Worm (Caenorhabditis elegans): ENCODE measurements around the gene nhr-130.

nhr-130 gene

DNA sequence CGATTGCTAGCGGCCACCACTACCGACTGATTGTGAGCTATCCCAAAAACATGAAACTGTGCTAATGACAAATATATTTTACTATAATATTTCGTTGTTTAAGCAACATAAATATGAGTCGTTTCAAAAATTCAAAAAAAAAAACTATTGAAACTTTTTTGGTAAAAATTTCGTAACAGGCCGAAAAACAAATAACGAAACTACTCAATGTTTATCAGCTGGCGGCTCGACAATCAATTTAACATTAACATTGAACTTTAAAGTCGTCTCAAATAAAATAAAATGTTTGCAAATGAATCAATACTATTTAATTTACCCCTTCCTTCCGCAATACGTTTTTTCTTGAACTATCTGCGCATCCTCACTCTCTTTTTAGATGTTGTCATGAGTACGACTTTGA is 25.3 kb downstream of the nhr-130 start:
- TF ChIP-seq peb-1 (tag; optimal IDR thresholded peaks at IDR 0.05) (no peak), R02D3.7 (tag; optimal IDR thresholded peaks at IDR 0.05) (no peak), nhr-12 (tag; optimal IDR thresholded peaks at IDR 0.05) (no peak), nhr-77 (tag; optimal IDR thresholded peaks at IDR 0.05) (no peak), blmp-1 (tag; optimal IDR thresholded peaks at IDR 0.05; ENCODE audit: insufficient read depth) (no peak)

DNA sequence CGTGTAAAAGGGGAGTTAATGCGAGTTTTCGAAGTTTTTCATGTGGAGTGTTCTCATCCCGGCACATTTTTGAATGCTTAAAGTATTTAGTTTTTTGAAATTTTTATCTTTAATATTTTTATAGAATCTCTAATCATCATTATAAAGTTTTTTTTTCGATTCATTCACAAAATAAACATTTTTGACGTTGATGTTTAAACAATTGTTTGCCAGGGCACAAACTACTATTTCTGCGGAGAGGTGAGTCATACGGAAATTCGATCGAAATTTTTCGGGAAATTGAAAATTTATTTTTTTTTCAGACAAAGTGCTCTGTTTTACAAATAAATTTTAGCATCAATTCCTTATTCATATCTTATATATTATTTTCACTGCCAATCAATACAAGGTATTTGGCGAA is 29.6 kb downstream of the nhr-130 start, which contains the start of gene nhr-98:
Gene nhr-98 (plus strand): TSS at position 301 of the 400 bp plus-strand sequence.
- TF ChIP-seq lin-39 (tag; optimal IDR thresholded peaks at IDR 0.05) (no peak), C34F6.9 (tag; optimal IDR thresholded peaks at IDR 0.05) (no peak), mdl-1 (tag; optimal IDR thresholded peaks at IDR 0.05) (no peak), nhr-77 (tag; optimal IDR thresholded peaks at IDR 0.05) (no peak), lsy-2 (tag; optimal IDR thresholded peaks at IDR 0.05) (no peak), lin-11 (tag; optimal IDR thresholded peaks at IDR 0.05) (no peak)

DNA sequence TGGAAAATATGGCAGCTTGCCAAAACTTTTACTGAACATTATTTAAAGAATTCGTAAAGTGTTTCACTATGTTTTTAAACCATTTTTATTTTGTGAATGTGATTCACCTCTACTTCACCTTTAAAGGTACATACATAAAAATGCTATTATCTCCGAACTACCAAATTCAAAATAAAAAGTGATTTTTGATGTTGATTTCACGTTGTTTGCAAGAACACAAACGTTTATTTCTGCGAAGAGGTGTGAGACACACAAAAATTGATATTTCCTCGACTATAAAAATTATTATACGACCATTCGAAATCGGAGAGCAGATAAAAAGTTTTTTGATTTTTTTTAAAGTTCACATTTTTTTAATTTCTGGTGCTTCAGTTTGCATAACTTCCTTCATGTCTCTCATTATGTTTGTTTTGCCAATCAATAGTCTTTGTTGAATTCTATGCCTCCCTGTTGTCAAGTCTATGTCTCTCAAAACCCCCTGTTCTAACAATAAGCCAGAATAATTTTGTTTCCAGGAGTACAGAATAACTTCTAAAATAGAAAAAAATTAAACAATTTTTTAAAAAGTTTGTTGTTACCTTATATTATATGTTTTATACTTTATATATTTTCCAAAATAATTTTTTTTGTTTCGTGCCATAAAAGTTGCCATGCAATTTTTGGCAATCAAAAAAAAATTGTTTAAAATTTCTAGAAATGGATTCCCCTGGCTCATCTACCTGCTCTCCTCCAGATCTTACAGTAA is 32.2 kb downstream of the nhr-130 start, which contains the start of gene nhr-123:
Gene nhr-123 (plus strand): TSS at position 695 of the 745 bp plus-strand sequence.
- TF ChIP-seq fos-1 (tag; optimal IDR thresholded peaks at IDR 0.05) (peak; percentile 41), alr-1 (tag; optimal IDR thresholded peaks at IDR 0.05) (no peak)

DNA sequence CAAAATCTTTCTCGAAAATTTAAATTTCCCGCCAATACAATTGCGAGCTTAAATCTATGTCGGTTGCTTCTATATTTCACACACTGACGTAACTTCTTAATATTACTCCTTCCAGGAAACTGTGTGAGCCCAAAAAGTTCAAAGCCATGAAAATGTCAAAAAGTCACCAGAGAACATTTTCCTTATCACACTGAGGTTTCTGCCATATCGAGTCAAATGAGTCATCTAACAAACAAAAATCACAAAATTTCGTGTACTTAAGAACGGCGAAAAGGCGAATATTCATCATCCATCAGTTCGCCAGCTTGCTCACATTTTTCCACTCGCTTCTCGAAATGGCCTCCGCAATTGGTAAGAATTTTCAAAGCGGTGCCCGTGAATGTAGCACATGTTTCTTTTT is 33.5 kb downstream of the nhr-130 start, which contains the start of gene M02H5.8:
Gene M02H5.8 (plus strand): TSS at position 297 of the 400 bp plus-strand sequence.
- TF ChIP-seq fos-1 (tag; optimal IDR thresholded peaks at IDR 0.05) (peak; percentile 95), ztf-1 (GFP tag; conservative IDR thresholded peaks at IDR 0.05) (no peak)

DNA sequence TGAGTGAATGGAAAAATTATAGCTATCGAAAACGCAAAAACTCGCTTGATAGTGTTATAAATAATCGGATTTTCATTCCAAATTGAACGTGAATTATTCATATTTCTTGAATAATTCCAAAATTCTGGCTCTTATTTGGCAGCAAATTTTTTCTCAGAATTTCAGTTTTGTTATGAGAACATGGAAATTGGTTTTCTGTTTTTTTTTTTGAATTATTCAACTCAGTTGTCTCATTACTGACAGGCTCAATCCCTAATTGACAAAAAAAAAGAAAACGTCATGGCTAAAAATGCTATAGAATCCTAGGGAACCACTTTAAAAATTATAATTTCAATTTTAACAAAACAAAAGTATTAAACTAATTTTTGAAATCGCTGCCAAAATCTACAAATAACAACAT is 34.0 kb downstream of the nhr-130 start, which contains the start of gene srh-35:
Gene srh-35 (minus strand): TSS at position 101 of the 400 bp plus-strand sequence.
- no peak for TF ChIP-seq ama-1 (optimal IDR thresholded peaks at IDR 0.05)
- no peak for TF ChIP-seq peb-1 (tag; optimal IDR thresholded peaks at IDR 0.05)
- no peak for TF ChIP-seq nhr-12 (tag; optimal IDR thresholded peaks at IDR 0.05)
- no peak for TF ChIP-seq F13H6.1 (tag; optimal IDR thresholded peaks at IDR 0.05)
- TF ChIP-seq nhr-129 (tag; optimal IDR thresholded peaks at IDR 0.05), result no peak
- no peak for TF ChIP-seq egl-27 (tag; optimal IDR thresholded peaks at IDR 0.05)
- TF ChIP-seq nhr-77 (tag; optimal IDR thresholded peaks at IDR 0.05), result no peak
- no peak for TF ChIP-seq crh-2 (tag; optimal IDR thresholded peaks at IDR 0.05)
- TF ChIP-seq unc-39 (tag; optimal IDR thresholded peaks at IDR 0.05), result no peak
- no peak for TF ChIP-seq sma-9 (GFP tag; optimal IDR thresholded peaks at IDR 0.05)
- no peak for TF ChIP-seq sma-9 (tag; optimal IDR thresholded peaks at IDR 0.05)
- no peak for TF ChIP-seq elt-1 (tag; optimal IDR thresholded peaks at IDR 0.05)
- no peak for TF ChIP-seq Y55F3AM.14 (GFP tag; optimal IDR thresholded peaks at IDR 0.05)
- no peak for TF ChIP-seq mab-5 (tag; optimal IDR thresholded peaks at IDR 0.05)
- no peak for TF ChIP-seq unc-55 (GFP tag; optimal IDR thresholded peaks at IDR 0.05)
- no peak for TF ChIP-seq sem-4 (tag; optimal IDR thresholded peaks at IDR 0.05)
- no peak for TF ChIP-seq C34F6.9 (tag; optimal IDR thresholded peaks at IDR 0.05)

DNA sequence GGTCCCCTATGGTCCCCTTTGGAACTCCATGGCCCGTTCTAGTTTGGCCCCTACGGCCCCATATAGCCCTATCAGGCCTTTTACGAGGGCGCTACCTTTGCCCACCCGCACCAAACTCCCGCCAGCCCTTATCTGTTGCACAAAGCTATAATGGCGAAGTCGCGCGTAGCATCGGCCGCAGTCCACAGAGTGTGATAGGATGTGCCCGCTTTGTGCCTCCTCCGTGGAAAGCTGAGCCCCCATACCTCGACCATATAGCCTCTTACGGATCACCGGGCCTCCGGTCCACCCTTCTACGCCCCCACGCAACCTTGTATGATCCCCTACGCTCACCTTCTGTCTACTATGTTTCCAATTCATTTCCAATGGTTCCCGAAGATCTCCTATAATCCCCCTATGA is 36.2 kb downstream of the nhr-130 start:
- TF ChIP-seq egl-27 (tag; optimal IDR thresholded peaks at IDR 0.05), result no peak
- no peak for TF ChIP-seq lin-13 (GFP tag; optimal IDR thresholded peaks at IDR 0.05)
- TF ChIP-seq nhr-21 (tag; optimal IDR thresholded peaks at IDR 0.05), result no peak
- TF ChIP-seq C34F6.9 (tag; optimal IDR thresholded peaks at IDR 0.05), result no peak
- no peak for TF ChIP-seq unc-55 (GFP tag; optimal IDR thresholded peaks at IDR 0.05)
- no peak for TF ChIP-seq zag-1 (tag; optimal IDR thresholded peaks at IDR 0.05)
- no peak for TF ChIP-seq mbf-1 (tag; optimal IDR thresholded peaks at IDR 0.05)
- no peak for TF ChIP-seq lin-39 (tag; optimal IDR thresholded peaks at IDR 0.05)
- no peak for TF ChIP-seq nhr-6 (tag; optimal IDR thresholded peaks at IDR 0.05)
- no peak for TF ChIP-seq fos-1 (tag; optimal IDR thresholded peaks at IDR 0.05)
- TF ChIP-seq sma-9 (GFP tag; optimal IDR thresholded peaks at IDR 0.05), result no peak
- no peak for TF ChIP-seq sma-9 (tag; optimal IDR thresholded peaks at IDR 0.05)
- no peak for TF ChIP-seq blmp-1 (tag; optimal IDR thresholded peaks at IDR 0.05; ENCODE audit: insufficient read depth)

Data from whole organism, L2 larva.